Fruit fly (Drosophila melanogaster) whole organism, pupa: Measurements from ENCODE around the gene Tailor.
A peak's percentile ranks its signal among the peaks of the same experiment; 100 is the strongest.

Source experiments
- CG10348 ChIP-seq: fragments of 200-800 bp; sonication (Bioruptor generic); IDR thresholded peaks from 2 replicates; pipeline ENCODE4 v1.3.6; 2022; ENCODE audit warnings: missing biosample characterization, missing genetic modification characterization
- CG12605 ChIP-seq: fragments of 200-800 bp; sonication (Bioruptor generic); IDR thresholded peaks from 2 replicates; pipeline ENCODE4 v1.3.6; 2022; ENCODE audit warnings: missing biosample characterization, missing genetic modification characterization
- CG13204 ChIP-seq: fragments of 200-800 bp; sonication (Bioruptor generic); optimal IDR thresholded peaks from 2 replicates; lab custom pipeline; 2018; ENCODE audit warnings: missing biosample characterization, mild to moderate bottlenecking, missing genetic modification characterization, moderate library complexity
- CG14655 ChIP-seq: fragments of 200-800 bp; sonication (Bioruptor generic); optimal IDR thresholded peaks from 3 replicates; lab custom pipeline; 2017; ENCODE audit warnings: mild to moderate bottlenecking, missing biosample characterization, missing genetic modification reagents, missing genetic modification characterization
- CG15710 ChIP-seq: fragments of 200-800 bp; sonication (Bioruptor generic); optimal IDR thresholded peaks from 2 replicates; lab custom pipeline; 2018; ENCODE audit warnings: missing biosample characterization, mild to moderate bottlenecking, missing genetic modification characterization, moderate library complexity
- CG17806 ChIP-seq: fragments of 200-800 bp; sonication (Bioruptor generic); optimal IDR thresholded peaks from 2 replicates; lab custom pipeline; 2018; ENCODE audit warnings: missing biosample characterization, mild to moderate bottlenecking, missing genetic modification characterization, moderate library complexity
- CG32121 ChIP-seq: fragments of 200-800 bp; sonication (Bioruptor generic); IDR thresholded peaks from 2 replicates; pipeline ENCODE4 v1.3.6; 2022; ENCODE audit warnings: missing biosample characterization, missing genetic modification characterization
- CG34367 ChIP-seq: fragments of 200-800 bp; sonication (Bioruptor generic); optimal IDR thresholded peaks from 2 replicates; lab custom pipeline; 2018; ENCODE audit warnings: missing biosample characterization, mild to moderate bottlenecking, missing genetic modification characterization
- CG4496 ChIP-seq: fragments of 200-800 bp; sonication (Bioruptor generic); IDR thresholded peaks from 3 replicates; pipeline ENCODE4 v1.3.6; 2022; ENCODE audit warnings: missing biosample characterization, missing genetic modification characterization
- CG8159 ChIP-seq: fragments of 200-800 bp; sonication (Bioruptor generic); optimal IDR thresholded peaks from 3 replicates; lab custom pipeline; 2018; ENCODE audit warnings: missing biosample characterization, mild to moderate bottlenecking, missing genetic modification characterization, moderate library complexity
- CG8301 ChIP-seq: fragments of 200-800 bp; sonication (Bioruptor generic); optimal IDR thresholded peaks from 2 replicates; lab custom pipeline; 2018; ENCODE audit warnings: missing biosample characterization, mild to moderate bottlenecking, missing genetic modification characterization
- CG9948 ChIP-seq: fragments of 200-800 bp; sonication (Bioruptor generic); optimal IDR thresholded peaks from 2 replicates; lab custom pipeline; 2018; ENCODE audit warnings: missing biosample characterization, mild to moderate bottlenecking, missing genetic modification characterization, moderate library complexity
- D1 ChIP-seq: fragments of 200-800 bp; sonication (Bioruptor generic); optimal IDR thresholded peaks from 2 replicates; lab custom pipeline; 2018; ENCODE audit warnings: missing biosample characterization, mild to moderate bottlenecking, missing genetic modification characterization, moderate library complexity
- EcR ChIP-seq: fragments of 200-800 bp; sonication (Bioruptor generic); optimal IDR thresholded peaks from 3 replicates; lab custom pipeline; 2019; ENCODE audit warnings: missing biosample characterization, missing genetic modification characterization, mild to moderate bottlenecking, moderate library complexity, missing genetic modification reagents
- Ets98B ChIP-seq: fragments of 200-800 bp; sonication (Bioruptor generic); IDR thresholded peaks from 2 replicates; pipeline ENCODE4 v1.3.6; 2022; ENCODE audit warnings: missing biosample characterization, missing genetic modification characterization
- Pif1A ChIP-seq: fragments of 200-800 bp; sonication (Bioruptor generic); optimal IDR thresholded peaks from 3 replicates; lab custom pipeline; 2016; ENCODE audit warnings: missing biosample characterization, missing genetic modification characterization
- Pif1B ChIP-seq: fragments of 200-800 bp; sonication (Bioruptor generic); optimal IDR thresholded peaks from 3 replicates; lab custom pipeline; 2016; ENCODE audit warnings: missing biosample characterization, missing genetic modification characterization
- Snoo ChIP-seq: fragments of 200-800 bp; sonication (Bioruptor generic); optimal IDR thresholded peaks from 3 replicates; lab custom pipeline; 2017; ENCODE audit warnings: missing biosample characterization, mild to moderate bottlenecking, missing genetic modification characterization, inconsistent platforms
- fd96Ca ChIP-seq: fragments of 200-800 bp; sonication (Bioruptor generic); IDR thresholded peaks from 3 replicates; pipeline ENCODE4 v1.3.6; 2022; ENCODE audit warnings: missing biosample characterization, missing genetic modification characterization
- gl ChIP-seq: fragments of 200-800 bp; sonication (Bioruptor generic); optimal IDR thresholded peaks from 2 replicates; lab custom pipeline; 2018; ENCODE audit warnings: missing biosample characterization, mild to moderate bottlenecking, missing genetic modification characterization
- rn ChIP-seq: fragments of 200-800 bp; sonication (Bioruptor generic); IDR thresholded peaks from 2 replicates; pipeline ENCODE4 v1.3.6; 2022; ENCODE audit warnings: missing biosample characterization, missing genetic modification characterization

The Tailor gene

dm6 chr3R:7059015-7059414 is 26.9 kb downstream of the Tailor start, which contains the start of gene dj:
Gene dj (plus strand): TSS chr3R:7059315.
- TF ChIP-seq CG17806 (tag; lab: Kevin White, UChicago) = no peak
- no peak for TF ChIP-seq EcR
- TF ChIP-seq CG34367 (tag; lab: Kevin White, UChicago) = no peak
- no peak for TF ChIP-seq CG12605 (GFP tag; lab: Robert Waterston, UW)
- TF ChIP-seq CG13204 = no peak
- no peak for TF ChIP-seq CG9948
- TF ChIP-seq CG14655 (GFP tag; lab: Kevin White, UChicago) = no peak
- no peak for TF ChIP-seq gl
- TF ChIP-seq CG4496 (GFP tag; lab: Robert Waterston, UW) = no peak
- no peak for TF ChIP-seq rn (GFP tag; lab: Robert Waterston, UW)
- no peak for TF ChIP-seq CG32121 (GFP tag; lab: Robert Waterston, UW)
- TF ChIP-seq Ets98B (GFP tag; lab: Robert Waterston, UW) = no peak
- no peak for TF ChIP-seq D1 (tag; lab: Kevin White, UChicago)
- TF ChIP-seq Pif1B (GFP tag; lab: Kevin White, UChicago) = no peak
- TF ChIP-seq CG8301 (tag; lab: Kevin White, UChicago) = no peak
- no peak for TF ChIP-seq Pif1A
- no peak for TF ChIP-seq Snoo

dm6 chr3R:7058017-7058416 is 27.9 kb downstream of the Tailor start:
- TF ChIP-seq gl = no peak
- TF ChIP-seq CG17806 (tag; lab: Kevin White, UChicago) = no peak
- TF ChIP-seq CG32121 (GFP tag; lab: Robert Waterston, UW) = no peak
- TF ChIP-seq fd96Ca = no peak
- no peak for TF ChIP-seq Pif1B (GFP tag; lab: Kevin White, UChicago)
- no peak for TF ChIP-seq CG4496 (GFP tag; lab: Robert Waterston, UW)
- TF ChIP-seq CG12605 (GFP tag; lab: Robert Waterston, UW) = no peak
- no peak for TF ChIP-seq rn (GFP tag; lab: Robert Waterston, UW)

dm6 chr3R:7054286-7054685 is 31.6 kb downstream of the Tailor start, which contains the start of gene CG1979:
Gene CG1979 (plus strand): TSS chr3R:7054586.
- TF ChIP-seq CG8159 (tag; lab: Kevin White, UChicago) = no peak
- no peak for TF ChIP-seq D1 (tag; lab: Kevin White, UChicago)
- no peak for TF ChIP-seq rn (GFP tag; lab: Robert Waterston, UW)
- no peak for TF ChIP-seq CG15710 (tag; lab: Kevin White, UChicago)
- TF ChIP-seq CG12605 (GFP tag; lab: Robert Waterston, UW) = no peak
- TF ChIP-seq CG17806 (tag; lab: Kevin White, UChicago) = no peak
- TF ChIP-seq, all 21 proteins: peak for 0

- TF ChIP-seq CG15710 (tag; lab: Kevin White, UChicago) (no peak), rn (GFP tag; lab: Robert Waterston, UW) (no peak), CG12605 (GFP tag; lab: Robert Waterston, UW) (no peak), CG8301 (tag; lab: Kevin White, UChicago) (no peak), Snoo (no peak), CG32121 (GFP tag; lab: Robert Waterston, UW) (no peak), CG17806 (tag; lab: Kevin White, UChicago) (no peak), Pif1B (GFP tag; lab: Kevin White, UChicago) (no peak), CG34367 (tag; lab: Kevin White, UChicago) (no peak), CG9948 (no peak), EcR (no peak), Ets98B (GFP tag; lab: Robert Waterston, UW) (no peak), D1 (tag; lab: Kevin White, UChicago) (no peak), CG13204 (no peak), Pif1A (no peak), CG10348 (GFP tag; lab: Robert Waterston, UW) (no peak), CG14655 (GFP tag; lab: Kevin White, UChicago) (no peak)
Observed at dm6 chr3R:7052242-7052641, 33.6 kb downstream of the Tailor start, which contains the start of gene Sodh1. Gene Sodh1 (plus strand): TSS chr3R:7052335.

- TF ChIP-seq CG13204 = no peak
- TF ChIP-seq, all 21 proteins: peak for 0
Observed at dm6 chr3R:7044016-7044415, 41.9 kb downstream of the Tailor start.

- TF ChIP-seq CG10348 (GFP tag; lab: Robert Waterston, UW) (no peak), CG13204 (no peak), Ets98B (GFP tag; lab: Robert Waterston, UW) (no peak), CG34367 (tag; lab: Kevin White, UChicago) (no peak), CG8159 (tag; lab: Kevin White, UChicago) (peak; percentile 72), CG17806 (tag; lab: Kevin White, UChicago) (no peak)
- TF ChIP-seq, all 21 proteins: peak for 1
Observed at dm6 chr3R:7040894-7041293, 45.0 kb downstream of the Tailor start.

- TF ChIP-seq CG14655 (GFP tag; lab: Kevin White, UChicago) (peak; percentile 8), CG15710 (tag; lab: Kevin White, UChicago) (no peak), Pif1A (peak; percentile 17), CG8159 (tag; lab: Kevin White, UChicago) (peak; percentile 5), CG13204 (no peak), CG4496 (GFP tag; lab: Robert Waterston, UW) (peak; percentile 9; the same call in 1 of the 3 replicates), CG34367 (tag; lab: Kevin White, UChicago) (no peak), Pif1B (GFP tag; lab: Kevin White, UChicago) (peak; percentile 7), fd96Ca (peak; percentile 41; the same call in 1 of the 3 replicates)
Observed at dm6 chr3R:7037250-7037802, 48.6 kb downstream of the Tailor start.
